Worm (Caenorhabditis elegans) whole organism, L4 larva: ENCODE results near the gene nep-18.

Source experiments
- F49E8.2 ChIP-seq: sonication (generic microtip); optimal IDR thresholded peaks from 2 replicates; lab custom pipeline; 2016; ENCODE audit warnings: missing compliant biosample characterization, mild to moderate bottlenecking, missing genetic modification characterization, borderline replicate concordance
- lsy-2 ChIP-seq, 2 experiments: fragments of 150-350 bp in 1 of 2; sonication (generic microtip) in 1 of 2; optimal IDR thresholded peaks; 2 replicates each; lab custom pipeline; 2014 to 2017; ENCODE audit warnings: missing biosample characterization in 2 of 2, missing genetic modification characterization in 2 of 2
- pqm-1 ChIP-seq: sonication (generic microtip); optimal IDR thresholded peaks from 2 replicates; lab custom pipeline; 2017; ENCODE audit warnings: missing biosample characterization, missing genetic modification characterization

DNA sequence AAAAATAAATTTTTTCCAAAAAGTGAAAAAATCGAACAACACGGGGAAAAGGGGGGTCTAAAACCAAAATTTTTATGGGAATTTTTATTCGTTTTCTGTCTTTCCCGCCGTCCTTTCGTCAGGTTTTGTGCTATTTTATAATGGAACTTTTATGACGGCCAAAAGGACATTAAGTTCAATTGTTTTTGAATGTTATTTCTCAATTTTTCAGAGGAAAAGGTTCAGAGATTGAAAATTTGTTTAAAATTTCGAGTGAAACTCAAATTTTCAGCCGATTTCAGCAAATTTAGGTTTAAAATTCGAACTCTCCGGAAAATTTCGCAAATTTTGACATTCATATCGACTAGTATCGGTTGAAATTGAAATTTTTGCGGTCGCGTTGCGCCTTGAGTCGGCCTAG lies at the start of gene nep-18:
- TF ChIP-seq lsy-2 (tag; optimal IDR thresholded peaks at IDR 0.05; lab: Kevin White, UChicago) (no peak), pqm-1 (no peak), F49E8.2 (tag; lab: Kevin White, UChicago) (no peak)
